Fruit fly (Drosophila melanogaster) whole organism, embryonic: Measurements from ENCODE around the gene CG8128.

Source experiments
- BtbVII ChIP-seq: fragments of 200-800 bp; sonication (Bioruptor generic); optimal IDR thresholded peaks from 3 replicates; lab custom pipeline; 2017; ENCODE audit warnings: missing biosample characterization, mild to moderate bottlenecking, missing genetic modification characterization
- CG10267 ChIP-seq: fragments of 200-800 bp; sonication (Bioruptor generic); optimal IDR thresholded peaks from 2 replicates; lab custom pipeline; 2018; ENCODE audit warnings: missing biosample characterization, mild to moderate bottlenecking, missing genetic modification characterization, moderate library complexity
- CG10366 ChIP-seq: fragments of 200-800 bp; sonication (Bioruptor generic); IDR thresholded peaks from 2 replicates; pipeline ENCODE4 v1.3.6; 2022; ENCODE audit warnings: missing biosample characterization, missing genetic modification characterization
- CG11695 ChIP-seq: fragments of 200-800 bp; sonication (Bioruptor generic); IDR thresholded peaks from 3 replicates; pipeline ENCODE4 v1.3.6; 2022; ENCODE audit warnings: missing biosample characterization, missing genetic modification characterization
- CG12659 ChIP-seq: fragments of 200-800 bp; sonication (Bioruptor generic); optimal IDR thresholded peaks from 3 replicates; lab custom pipeline; 2017; ENCODE audit warnings: mild to moderate bottlenecking, missing biosample characterization, missing genetic modification reagents, missing genetic modification characterization
- CG15073 ChIP-seq: fragments of 200-800 bp; sonication (Bioruptor generic); optimal IDR thresholded peaks from 2 replicates; lab custom pipeline; 2016; ENCODE audit warnings: missing biosample characterization, missing genetic modification characterization
- CG15601 ChIP-seq: fragments of 200-800 bp; sonication (Bioruptor generic); optimal IDR thresholded peaks from 3 replicates; lab custom pipeline; 2019; ENCODE audit warnings: missing biosample characterization, mild to moderate bottlenecking, missing genetic modification characterization, moderate library complexity
- CG1602 ChIP-seq: fragments of 200-800 bp; sonication (Bioruptor generic); optimal IDR thresholded peaks from 3 replicates; lab custom pipeline; 2016; ENCODE audit warnings: missing biosample characterization, missing genetic modification characterization
- CG17568 ChIP-seq: fragments of 200-800 bp; sonication (Bioruptor generic); optimal IDR thresholded peaks from 2 replicates; lab custom pipeline; 2018; ENCODE audit warnings: missing biosample characterization, mild to moderate bottlenecking, missing genetic modification characterization, moderate library complexity
- CG1832 ChIP-seq: fragments of 200-800 bp; sonication (Bioruptor generic); optimal IDR thresholded peaks from 2 replicates; lab custom pipeline; 2017; ENCODE audit warnings: missing biosample characterization, mild to moderate bottlenecking, missing genetic modification characterization, inconsistent platforms
- CG18764 ChIP-seq: fragments of 200-800 bp; sonication (Bioruptor generic); optimal IDR thresholded peaks from 3 replicates; lab custom pipeline; 2016; ENCODE audit warnings: missing biosample characterization, missing genetic modification characterization
- CG30403 ChIP-seq: fragments of 200-800 bp; sonication (Bioruptor generic); optimal IDR thresholded peaks from 3 replicates; lab custom pipeline; 2016; ENCODE audit warnings: missing biosample characterization, missing genetic modification characterization
- CG31441 ChIP-seq: fragments of 200-800 bp; sonication (Bioruptor generic); IDR thresholded peaks from 2 replicates; pipeline ENCODE4 v1.3.6; 2022; ENCODE audit warnings: missing biosample characterization, missing genetic modification characterization
- CG34224 ChIP-seq: fragments of 200-800 bp; sonication (Bioruptor generic); IDR thresholded peaks from 3 replicates; pipeline ENCODE4 v1.3.6; 2022; ENCODE audit warnings: missing biosample characterization, missing genetic modification characterization; ENCODE audit not compliant: partially characterized antibody
- CG34376 ChIP-seq: fragments of 200-800 bp; sonication (Bioruptor generic); optimal IDR thresholded peaks from 2 replicates; lab custom pipeline; 2018; ENCODE audit warnings: missing biosample characterization, mild to moderate bottlenecking, missing genetic modification characterization
- CG3995 ChIP-seq: fragments of 200-800 bp; sonication (Bioruptor generic); optimal IDR thresholded peaks from 3 replicates; lab custom pipeline; 2016; ENCODE audit warnings: missing biosample characterization, missing genetic modification characterization
- CG4707 ChIP-seq: fragments of 200-800 bp; sonication (Bioruptor generic); optimal IDR thresholded peaks from 2 replicates; lab custom pipeline; 2018; ENCODE audit warnings: missing biosample characterization, mild to moderate bottlenecking, missing genetic modification characterization, moderate library complexity
- CG9932 ChIP-seq: fragments of 200-800 bp; sonication (Bioruptor generic); IDR thresholded peaks from 2 replicates; pipeline ENCODE4 v1.3.6; 2022; ENCODE audit warnings: missing biosample characterization, missing genetic modification characterization
- CkIIα-i1 ChIP-seq: fragments of 200-800 bp; sonication (Bioruptor generic); IDR thresholded peaks from 2 replicates; pipeline ENCODE4 v1.3.6; 2022; ENCODE audit warnings: missing biosample characterization, missing genetic modification characterization
- Deaf1 ChIP-seq: fragments of 200-800 bp; optimal IDR thresholded peaks from 3 replicates; lab custom pipeline; 2019; ENCODE audit warnings: missing biosample characterization, mild to moderate bottlenecking, missing genetic modification characterization, moderate library complexity
- Dip2 ChIP-seq: fragments of 200-800 bp; sonication (Bioruptor generic); IDR thresholded peaks from 2 replicates; pipeline ENCODE4 v1.3.6; 2022; ENCODE audit warnings: missing biosample characterization, missing genetic modification characterization
- Dp ChIP-seq: fragments of 200-800 bp; sonication (Bioruptor generic); optimal IDR thresholded peaks from 2 replicates; lab custom pipeline; 2018; ENCODE audit warnings: missing biosample characterization, mild to moderate bottlenecking, missing genetic modification characterization, moderate library complexity
- Ets65A ChIP-seq: fragments of 200-800 bp; sonication (Bioruptor generic); peaks from one replicate; lab custom pipeline; 2016; ENCODE audit warnings: missing biosample characterization, missing genetic modification characterization
- GATAe ChIP-seq: fragments of 200-800 bp; sonication (Bioruptor generic); conservative IDR thresholded peaks from 2 replicates; pipeline ENCODE4 v1.3.6; 2022; ENCODE audit warnings: missing biosample characterization, missing genetic modification characterization
- HHEX ChIP-seq: fragments of 200-800 bp; sonication (Bioruptor generic); optimal IDR thresholded peaks from 3 replicates; lab custom pipeline; 2017; ENCODE audit warnings: missing biosample characterization, mild to moderate bottlenecking, missing genetic modification characterization, missing genetic modification reagents
- Hr3 ChIP-seq: fragments of 200-800 bp; sonication (Bioruptor generic); optimal IDR thresholded peaks from 3 replicates; lab custom pipeline; 2016; ENCODE audit warnings: missing biosample characterization, missing genetic modification characterization
- Mrtf ChIP-seq: fragments of 200-800 bp; sonication (Bioruptor generic); IDR thresholded peaks from 3 replicates; pipeline ENCODE4 v1.3.6; 2022; ENCODE audit warnings: missing biosample characterization, missing genetic modification characterization
- Optix ChIP-seq: fragments of 200-800 bp; sonication (Bioruptor generic); IDR thresholded peaks from 3 replicates; pipeline ENCODE4 v1.3.6; 2022; ENCODE audit warnings: missing biosample characterization, missing genetic modification characterization
- Rfx ChIP-seq: fragments of 200-800 bp; sonication (Bioruptor generic); IDR thresholded peaks from 2 replicates; pipeline ENCODE4 v1.3.6; 2022; ENCODE audit warnings: missing biosample characterization, missing genetic modification characterization
- Side ChIP-seq: fragments of 200-800 bp; sonication (Bioruptor generic); optimal IDR thresholded peaks from 2 replicates; lab custom pipeline; 2016; ENCODE audit warnings: missing biosample characterization, missing genetic modification characterization
- Six4 ChIP-seq: fragments of 200-800 bp; sonication (Bioruptor generic); optimal IDR thresholded peaks from 2 replicates; lab custom pipeline; 2016; ENCODE audit warnings: missing biosample characterization, missing genetic modification characterization
- Sry-β ChIP-seq: fragments of 200-800 bp; sonication (Bioruptor generic); optimal IDR thresholded peaks from 2 replicates; lab custom pipeline; 2018; ENCODE audit warnings: missing biosample characterization, mild to moderate bottlenecking, missing genetic modification characterization, moderate library complexity
- bab2 ChIP-seq: fragments of 200-800 bp; sonication (Bioruptor generic); optimal IDR thresholded peaks from 2 replicates; lab custom pipeline; 2016; ENCODE audit warnings: missing biosample characterization, missing genetic modification characterization
- bbx ChIP-seq: fragments of 200-800 bp; sonication (Bioruptor generic); IDR thresholded peaks from 2 replicates; pipeline ENCODE4 v1.3.6; 2022; ENCODE audit warnings: missing biosample characterization, missing genetic modification characterization; ENCODE audit not compliant: partially characterized antibody
- bowl ChIP-seq: fragments of 200-800 bp; sonication (Bioruptor generic); IDR thresholded peaks from 2 replicates; pipeline ENCODE4 v1.3.6; 2022; ENCODE audit warnings: missing biosample characterization, missing genetic modification characterization
- chm ChIP-seq: fragments of 200-800 bp; sonication (Bioruptor generic); IDR thresholded peaks from 2 replicates; pipeline ENCODE4 v1.3.6; 2022; ENCODE audit warnings: missing biosample characterization, missing genetic modification characterization
- dati ChIP-seq: fragments of 200-800 bp; sonication (Bioruptor generic); IDR thresholded peaks from 2 replicates; pipeline ENCODE4 v1.3.6; 2022; ENCODE audit warnings: missing biosample characterization, missing genetic modification characterization
- ems ChIP-seq: fragments of 200-800 bp; sonication (Bioruptor generic); optimal IDR thresholded peaks from 3 replicates; lab custom pipeline; 2016; ENCODE audit warnings: missing biosample characterization, missing genetic modification characterization
- lilli ChIP-seq: fragments of 200-800 bp; sonication (Bioruptor generic); optimal IDR thresholded peaks from 3 replicates; lab custom pipeline; 2016; ENCODE audit warnings: missing biosample characterization, missing genetic modification characterization
- maf-S ChIP-seq: fragments of 200-800 bp; sonication (Bioruptor generic); optimal IDR thresholded peaks from 2 replicates; lab custom pipeline; 2016; ENCODE audit warnings: missing biosample characterization, missing genetic modification characterization
- nmo ChIP-seq: fragments of 200-800 bp; sonication (Bioruptor generic); optimal IDR thresholded peaks from 2 replicates; lab custom pipeline; 2018; ENCODE audit warnings: missing biosample characterization, mild to moderate bottlenecking, missing genetic modification characterization, moderate library complexity
- onecut ChIP-seq: fragments of 200-800 bp; sonication (Bioruptor generic); IDR thresholded peaks from 2 replicates; pipeline ENCODE4 v1.3.6; 2022; ENCODE audit warnings: missing biosample characterization, missing genetic modification characterization
- pfk ChIP-seq: fragments of 200-800 bp; sonication (Bioruptor generic); optimal IDR thresholded peaks from 2 replicates; lab custom pipeline; 2018; ENCODE audit warnings: missing biosample characterization, mild to moderate bottlenecking, missing genetic modification characterization, moderate library complexity
- pho ChIP-seq: fragments of 200-800 bp; sonication (Bioruptor generic); optimal IDR thresholded peaks from 2 replicates; lab custom pipeline; 2016; ENCODE audit warnings: missing biosample characterization, missing genetic modification characterization
- row ChIP-seq: fragments of 200-800 bp; sonication (Bioruptor generic); IDR thresholded peaks from 3 replicates; pipeline ENCODE4 v1.3.6; 2022; ENCODE audit warnings: missing biosample characterization, missing genetic modification characterization
- sens-2 ChIP-seq: fragments of 200-800 bp; sonication (Bioruptor generic); IDR thresholded peaks from 2 replicates; pipeline ENCODE4 v1.3.6; 2022; ENCODE audit warnings: missing biosample characterization, missing genetic modification characterization
- slou ChIP-seq: fragments of 200-800 bp; sonication (Bioruptor generic); optimal IDR thresholded peaks from 3 replicates; lab custom pipeline; 2016; ENCODE audit warnings: missing biosample characterization, missing genetic modification characterization
- wek ChIP-seq: fragments of 200-800 bp; sonication (Bioruptor generic); optimal IDR thresholded peaks from 3 replicates; lab custom pipeline; 2018; ENCODE audit warnings: missing biosample characterization, mild to moderate bottlenecking, missing genetic modification characterization, moderate library complexity
- z ChIP-seq: fragments of 200-800 bp; sonication (Bioruptor generic); IDR thresholded peaks from 3 replicates; pipeline ENCODE4 v1.3.6; 2022; ENCODE audit warnings: missing biosample characterization, missing genetic modification characterization

The CG8128 gene

dm6 chrX:15740881-15741280 is 43.6 kb downstream of the CG8128 start:
- TF ChIP-seq pho (no peak), CG31441 (GFP tag; lab: Robert Waterston, UW) (no peak), BtbVII (peak; percentile 3), CG9932 (GFP tag; lab: Robert Waterston, UW) (0 out of 2 replicates have a peak, but pooled peaks have one; percentile 28), CG12659 (GFP tag; lab: Kevin White, UChicago) (no peak), onecut (GFP tag; lab: Robert Waterston, UW) (no peak), row (peak; percentile 24; the same call in 2 of the 3 replicates), chm (GFP tag; lab: Robert Waterston, UW) (no peak)

- TF ChIP-seq bowl (GFP tag; lab: Robert Waterston, UW) (no peak), Hr3 (GFP tag; lab: Kevin White, UChicago) (peak; percentile 28), CG34376 (no peak), Six4 (no peak), Side (GFP tag; lab: Kevin White, UChicago) (no peak), GATAe (GFP tag; lab: Robert Waterston, UW) (no peak), CG11695 (no peak), Sry-β (GFP tag; lab: Kevin White, UChicago) (peak; percentile 83), dati (no peak), bbx (GFP tag; lab: Robert Waterston, UW) (peak; percentile 44; the same call in 1 of the 2 replicates), pfk (GFP tag; lab: Kevin White, UChicago) (no peak), CG18764 (GFP tag; lab: Kevin White, UChicago) (no peak), CG15073 (no peak), CG4707 (GFP tag; lab: Kevin White, UChicago) (no peak), HHEX (no peak), CG3995 (GFP tag; lab: Kevin White, UChicago) (peak; percentile 91), lilli (GFP tag; lab: Kevin White, UChicago) (peak; percentile 1), ems (no peak), CG17568 (no peak), CG30403 (peak; percentile 31), wek (GFP tag; lab: Kevin White, UChicago) (no peak), Optix (GFP tag; lab: Robert Waterston, UW) (no peak), CG10267 (peak; percentile 40), z (GFP tag; lab: Robert Waterston, UW) (no peak), sens-2 (GFP tag; lab: Robert Waterston, UW) (0 out of 2 replicates have a peak, but pooled peaks have one; percentile 12), CG10366 (GFP tag; lab: Robert Waterston, UW) (no peak), nmo (GFP tag; lab: Kevin White, UChicago) (peak; percentile 29), Ets65A (peak; percentile 81), slou (GFP tag; lab: Kevin White, UChicago) (no peak), CG15601 (tag; lab: Kevin White, UChicago) (no peak), CG1602 (GFP tag; lab: Kevin White, UChicago) (no peak), bab2 (GFP tag; lab: Kevin White, UChicago) (no peak), maf-S (GFP tag; lab: Kevin White, UChicago) (no peak), CG1832 (GFP tag; lab: Kevin White, UChicago) (no peak), Dp (no peak), CG34224 (GFP tag; lab: Robert Waterston, UW) (0 out of 3 replicates have a peak, but pooled peaks have one; percentile 24), CkIIα-i1 (no peak), Dip2 (GFP tag; lab: Robert Waterston, UW) (no peak), Rfx (GFP tag; lab: Robert Waterston, UW) (peak; percentile 57), Deaf1 (tag; lab: Kevin White, UChicago) (no peak), Mrtf (GFP tag; lab: Robert Waterston, UW) (no peak)
These were observed 48.8 kb downstream of the CG8128 start, which contains the start of the genes CG8944 and CCT6 for dm6 chrX:15745905-15746681. Gene CG8944 (minus strand): TSS chrX:15746231. Gene CCT6 (plus strand): TSS chrX:15746648.
